Worm (Caenorhabditis elegans) whole organism, midembryonic: ENCODE data around the gene ZK596.3.

Source experiments
- T22C8.4 ChIP-seq: fragments of 200-800 bp; sonication (Bioruptor generic); IDR thresholded peaks from 2 replicates; pipeline ENCODE4 v1.3.6; 2022; ENCODE audit warnings: missing genetic modification characterization, missing compliant biosample characterization
- cog-1 ChIP-seq: sonication (generic microtip); optimal IDR thresholded peaks from 2 replicates; lab custom pipeline; 2016; ENCODE audit warnings: missing genetic modification characterization, missing compliant biosample characterization
- flt-1 ChIP-seq: fragments of 200-800 bp; sonication (Bioruptor generic); IDR thresholded peaks from 2 replicates; pipeline ENCODE4 v1.3.6; 2022; ENCODE audit warnings: missing genetic modification characterization, missing compliant biosample characterization
- klf-2 ChIP-seq: fragments of 200-800 bp; sonication (Bioruptor generic); conservative IDR thresholded peaks from 2 replicates; pipeline ENCODE4 v1.3.6; 2022; ENCODE audit warnings: missing genetic modification reagents, missing genetic modification characterization, missing compliant biosample characterization
- med-1 ChIP-seq: sonication (generic microtip); optimal IDR thresholded peaks from 2 replicates; lab custom pipeline; 2017; ENCODE audit warnings: missing genetic modification characterization, mild to moderate bottlenecking, missing compliant biosample characterization, antibody characterized with exemption, missing genetic modification reagents; ENCODE audit not compliant: insufficient read depth
- ref-1 ChIP-seq: fragments of 200-800 bp; sonication (Bioruptor generic); conservative IDR thresholded peaks from 2 replicates; pipeline ENCODE4 v1.3.6; 2022; ENCODE audit warnings: missing genetic modification reagents, missing genetic modification characterization, missing compliant biosample characterization
- tab-1 ChIP-seq: fragments of 200-800 bp; sonication (Bioruptor generic); IDR thresholded peaks from 2 replicates; pipeline ENCODE4 v1.3.6; 2022; ENCODE audit warnings: missing genetic modification characterization, missing compliant biosample characterization
- ztf-29 ChIP-seq: fragments of 200-800 bp; sonication (Bioruptor generic); IDR thresholded peaks from 2 replicates; pipeline ENCODE4 v1.3.6; 2022; ENCODE audit warnings: missing genetic modification reagents, missing genetic modification characterization, missing compliant biosample characterization

- TF ChIP-seq flt-1 (GFP tag; lab: Robert Waterston, UW) (no peak), klf-2 (GFP tag; lab: Robert Waterston, UW) (no peak), ref-1 (no peak), tab-1 (GFP tag; lab: Robert Waterston, UW) (no peak), T22C8.4 (GFP tag; lab: Robert Waterston, UW) (no peak), med-1 (GFP tag; lab: Kevin White, UChicago) (no peak), cog-1 (tag; lab: Kevin White, UChicago) (no peak), ztf-29 (no peak)
These were observed 45.3 kb upstream of the ZK596.3 start, which contains the start of gene nsph-3.1 for ce11 chrIV:10949510-10949909.
